Fruit fly (Drosophila melanogaster) whole organism, larva: Measurements from ENCODE around the gene CG1486.

ENCODE experiments used
- noc ChIP-seq: fragments of 200-800 bp; sonication (Bioruptor generic); optimal IDR thresholded peaks from 3 replicates; lab custom pipeline; 2019; ENCODE audit warnings: missing biosample characterization, mild to moderate bottlenecking, missing genetic modification characterization, moderate library complexity

Gene CG1486

dm6 chrX:21334522-21335104, 10.8 kb downstream of the CG1486 start:
- no peak for TF ChIP-seq noc (tag; lab: Kevin White, UChicago)

dm6 chrX:21337057-21337456, 13.2 kb downstream of the CG1486 start:
- TF ChIP-seq noc (tag; lab: Kevin White, UChicago) = peak; percentile 10

dm6 chrX:21338153-21338552, 14.3 kb downstream of the CG1486 start:
- no peak for TF ChIP-seq noc (tag; lab: Kevin White, UChicago)

- TF ChIP-seq noc (tag; lab: Kevin White, UChicago) = peak; percentile 60
These were observed 15.7 kb downstream of the CG1486 start, which contains the start of the genes tty and fliI for dm6 chrX:21339476-21339931. TSS of gene tty (minus strand) at chrX:21339676. TSS of gene fliI (plus strand) at chrX:21339741.

- TF ChIP-seq noc (tag; lab: Kevin White, UChicago) = peak; percentile 29
These were observed 21.2 kb downstream of the CG1486 start, which contains the start of gene dod for dm6 chrX:21345036-21345500. TSS of gene dod (plus strand) at chrX:21345358.

dm6 chrX:21349800-21350309, 26.0 kb downstream of the CG1486 start, which contains the start of the genes peng and sol:
TSS of gene peng (minus strand) at chrX:21349843.
TSS of gene sol (plus strand) at chrX:21350280.
- peak; percentile 67 for TF ChIP-seq noc (tag; lab: Kevin White, UChicago)

dm6 chrX:21351210-21351824, 27.5 kb downstream of the CG1486 start:
- no peak for TF ChIP-seq noc (tag; lab: Kevin White, UChicago)

- TF ChIP-seq noc (tag; lab: Kevin White, UChicago) = peak; percentile 10
These were observed 29.7 kb downstream of the CG1486 start for dm6 chrX:21353541-21353940.

dm6 chrX:21357810-21358671, 34.2 kb downstream of the CG1486 start, which contains the start of gene Septin1:
TSS of gene Septin1 (plus strand) at chrX:21358286.
- TF ChIP-seq noc (tag; lab: Kevin White, UChicago) = no peak

- TF ChIP-seq noc (tag; lab: Kevin White, UChicago) = no peak
These were observed 39.0 kb downstream of the CG1486 start, which contains the start of the genes bbx and waw for dm6 chrX:21362878-21363277. TSS of gene bbx (plus strand) at chrX:21363028. TSS of gene waw (plus strand) at chrX:21363028.

dm6 chrX:21365421-21365820, 41.6 kb downstream of the CG1486 start:
- TF ChIP-seq noc (tag; lab: Kevin White, UChicago) = no peak

- peak; percentile 95 for TF ChIP-seq noc (tag; lab: Kevin White, UChicago)
These were observed 42.6 kb downstream of the CG1486 start for dm6 chrX:21366311-21366990.

dm6 chrX:21367363-21368072, 43.7 kb downstream of the CG1486 start:
- peak; percentile 99 for TF ChIP-seq noc (tag; lab: Kevin White, UChicago)

dm6 chrX:21368410-21368918, 44.6 kb downstream of the CG1486 start:
- TF ChIP-seq noc (tag; lab: Kevin White, UChicago) = no peak
